Worm (Caenorhabditis elegans): Measurements from ENCODE around the gene M03E7.3.

M03E7.3 gene

ce11 chrV:5571691-5572090, 43.1 kb upstream of the M03E7.3 start:
- TF ChIP-seq chd-7 (tag; optimal IDR thresholded peaks at IDR 0.05), result no peak
- TF ChIP-seq somi-1 (GFP tag; optimal IDR thresholded peaks at IDR 0.05), result no peak
- TF ChIP-seq lag-1 (GFP tag; IDR thresholded peaks at IDR 0.05), result no peak
- no peak for TF ChIP-seq F49E8.2 (tag; optimal IDR thresholded peaks at IDR 0.05; ENCODE audit: insufficient read depth)
- no peak for TF ChIP-seq ets-4 (GFP tag; optimal IDR thresholded peaks at IDR 0.05)

- TF ChIP-seq lin-35 (GFP tag; optimal IDR thresholded peaks at IDR 0.05) (no peak), hrde-1 (tag; optimal IDR thresholded peaks at IDR 0.05; ENCODE audit: borderline replicate concordance) (no peak), pha-4 (tag; optimal IDR thresholded peaks at IDR 0.05) (peak; percentile 83), rpc-1 (optimal IDR thresholded peaks at IDR 0.05) (peak; percentile 61), rpc-1 (tag; optimal IDR thresholded peaks at IDR 0.05) (peak; percentile 42), gei-17 (GFP tag; optimal IDR thresholded peaks at IDR 0.05) (peak; percentile 14), nfyb-1 (GFP tag; IDR thresholded peaks at IDR 0.05) (peak; percentile 74), let-607 (tag; optimal IDR thresholded peaks at IDR 0.05) (peak; percentile 37 to 75), ztf-22 (GFP tag; optimal IDR thresholded peaks at IDR 0.05) (no peak), lin-40 (tag; optimal IDR thresholded peaks at IDR 0.05) (peak; percentile 53), unc-62 (GFP tag; optimal IDR thresholded peaks at IDR 0.05) (peak; percentile 51), nhr-90 (tag; optimal IDR thresholded peaks at IDR 0.05) (peak; percentile 32), nhr-80 (tag; optimal IDR thresholded peaks at IDR 0.05) (peak; percentile 66), tbp1 (GFP tag; optimal IDR thresholded peaks at IDR 0.05) (peak; percentile 27), ZK185.1 (tag; optimal IDR thresholded peaks at IDR 0.05; ENCODE audit: poor library complexity, severe bottlenecking) (peak; percentile 50), B0261.1 (tag; optimal IDR thresholded peaks at IDR 0.05) (peak; percentile 54), snpc-4 (GFP tag; optimal IDR thresholded peaks at IDR 0.05) (peak; percentile 78), snpc-4 (tag; optimal IDR thresholded peaks at IDR 0.05) (peak; percentile 92 to 99 (median 98)), repo-1 (tag; optimal IDR thresholded peaks at IDR 0.05) (peak; percentile 63), Y53G8AR.9 (GFP tag; conservative IDR thresholded peaks at IDR 0.05) (no peak), cebp-1 (GFP tag; IDR thresholded peaks at IDR 0.05) (peak; percentile 83), cebp-1 (tag; optimal IDR thresholded peaks at IDR 0.05) (peak; percentile 95), attf-5 (GFP tag; optimal IDR thresholded peaks at IDR 0.05) (peak; percentile 4), lin-54 (GFP tag; optimal IDR thresholded peaks at IDR 0.05) (peak; percentile 6), ztf-26 (tag; optimal IDR thresholded peaks at IDR 0.05) (no peak), dox-1 (GFP tag; IDR thresholded peaks at IDR 0.05) (no peak), madf-10 (tag; optimal IDR thresholded peaks at IDR 0.05) (peak; percentile 35)
These were observed 38.8 kb upstream of the M03E7.3 start for ce11 chrV:5576008-5576407.

ce11 chrV:5579666-5580065, 35.2 kb upstream of the M03E7.3 start:
- no peak for TF ChIP-seq sptf-2 (GFP tag; optimal IDR thresholded peaks at IDR 0.05)

- TF ChIP-seq mxl-1 (tag; optimal IDR thresholded peaks at IDR 0.05) (no peak), lir-1 (GFP tag; conservative IDR thresholded peaks at IDR 0.05) (no peak), C06A6.2 (GFP tag; conservative IDR thresholded peaks at IDR 0.05) (0 out of 2 replicates have a peak, but pooled peaks have one; percentile 13), attf-5 (GFP tag; optimal IDR thresholded peaks at IDR 0.05) (peak; percentile 65), nhr-90 (tag; optimal IDR thresholded peaks at IDR 0.05) (no peak), snpc-4 (GFP tag; optimal IDR thresholded peaks at IDR 0.05) (no peak), snpc-4 (tag; optimal IDR thresholded peaks at IDR 0.05) (peak in 3 of 4 experiments; percentile 33 to 52 (median 46)), hmg-1.2 (GFP tag; IDR thresholded peaks at IDR 0.05) (peak; percentile 85; the same call in 1 of the 2 replicates), rcor-1 (GFP tag; IDR thresholded peaks at IDR 0.05) (no peak), let-607 (tag; optimal IDR thresholded peaks at IDR 0.05) (peak in 1 of 2 experiments; percentile 29), Y67H2A.10 (GFP tag; conservative IDR thresholded peaks at IDR 0.05) (no peak), dpl-1 (GFP tag; optimal IDR thresholded peaks at IDR 0.05) (no peak), tbp1 (GFP tag; optimal IDR thresholded peaks at IDR 0.05) (no peak), lin-26 (GFP tag; IDR thresholded peaks at IDR 0.05) (no peak), cebp-1 (GFP tag; IDR thresholded peaks at IDR 0.05) (peak; percentile 88), cebp-1 (tag; optimal IDR thresholded peaks at IDR 0.05) (peak; percentile 97), lin-40 (tag; optimal IDR thresholded peaks at IDR 0.05) (peak; percentile 21)
These were observed 34.3 kb upstream of the M03E7.3 start for ce11 chrV:5580517-5580916.

All from whole organism, young adult.